Worm (Caenorhabditis elegans) whole organism, L1 larva: ENCODE measurements around the gene F25B5.5.

Source experiments
- C34B4.2 ChIP-seq: sonication (generic microtip); optimal IDR thresholded peaks from 2 replicates; lab custom pipeline; 2017; ENCODE audit warnings: mild to moderate bottlenecking, missing genetic modification characterization, missing compliant biosample characterization
- Y116A8C.19 ChIP-seq: sonication (generic microtip); optimal IDR thresholded peaks from 2 replicates; lab custom pipeline; 2016; ENCODE audit warnings: missing compliant biosample characterization, missing genetic modification characterization, borderline replicate concordance
- blmp-1 ChIP-seq: fragments of 150-350 bp; optimal IDR thresholded peaks from 2 replicates; lab custom pipeline; 2014; ENCODE audit warnings: missing biosample characterization, missing genetic modification characterization
- ceh-63 ChIP-seq: fragments of 200-800 bp; sonication (Bioruptor generic); optimal IDR thresholded peaks from 2 replicates; lab custom pipeline; 2018; ENCODE audit warnings: mild to moderate bottlenecking, missing genetic modification characterization, missing compliant biosample characterization
- ceh-8 ChIP-seq: fragments of 200-800 bp; sonication (Bioruptor generic); optimal IDR thresholded peaks from 2 replicates; lab custom pipeline; 2018; ENCODE audit warnings: mild to moderate bottlenecking, missing genetic modification characterization, moderate library complexity, missing compliant biosample characterization
- ceh-82 ChIP-seq, 3 experiments: fragments of 150-350 bp in 1 of 3; sonication (generic microtip) in 2 of 3; optimal IDR thresholded peaks; 2 replicates each; lab custom pipeline; 2014 to 2017; ENCODE audit warnings: missing biosample characterization in 3 of 3, missing genetic modification characterization in 3 of 3
- ceh-88 ChIP-seq: fragments of 200-800 bp; sonication (Bioruptor generic); IDR thresholded peaks from 2 replicates; pipeline ENCODE4 v1.3.6; 2022; ENCODE audit warnings: missing genetic modification characterization, missing compliant biosample characterization
- ceh-90 ChIP-seq: sonication (generic microtip); optimal IDR thresholded peaks from 2 replicates; lab custom pipeline; 2016; ENCODE audit warnings: missing genetic modification characterization, missing compliant biosample characterization
- dpl-1 ChIP-seq, 3 experiments: fragments of 150-350 bp in 2 of 3; sonication (generic microtip) in 1 of 3; optimal IDR thresholded peaks; 2 replicates each; lab custom pipeline; 2014 to 2017; ENCODE audit warnings: missing biosample characterization in 3 of 3, missing genetic modification characterization in 3 of 3, missing genetic modification reagents in 3 of 3
- dsc-1 ChIP-seq: sonication (generic microtip); optimal IDR thresholded peaks from 2 replicates; lab custom pipeline; 2016; ENCODE audit warnings: mild to moderate bottlenecking, missing genetic modification characterization, missing compliant biosample characterization
- efl-1 ChIP-seq, 4 experiments: fragments of 150-350 bp; optimal IDR thresholded peaks in 3 of 4; peaks in 1 of 4; 1 replicate in 1 of 4; 2 replicates in 3 of 4; lab custom pipeline; 2014; ENCODE audit warnings: missing biosample characterization in 2 of 4, missing genetic modification characterization in 2 of 4, missing genetic modification reagents in 2 of 4
- efl-3 ChIP-seq: fragments of 200-800 bp; sonication (Bioruptor generic); optimal IDR thresholded peaks from 2 replicates; lab custom pipeline; 2018; ENCODE audit warnings: mild to moderate bottlenecking, missing genetic modification characterization, missing compliant biosample characterization
- egl-27 ChIP-seq, 2 experiments: fragments of 150-350 bp in 1 of 2; sonication (generic microtip); optimal IDR thresholded peaks; 3 replicates each; lab custom pipeline; 2017 to 2018; ENCODE audit warnings: missing biosample characterization in 2 of 2, missing genetic modification characterization in 2 of 2, missing genetic modification reagents in 2 of 2
- elt-2 ChIP-seq: sonication (generic microtip); optimal IDR thresholded peaks from 2 replicates; lab custom pipeline; 2016; ENCODE audit warnings: missing genetic modification characterization, mild to moderate bottlenecking, inconsistent platforms, missing compliant biosample characterization, missing genetic modification reagents
- fkh-10 ChIP-seq: sonication (generic microtip); optimal IDR thresholded peaks from 2 replicates; lab custom pipeline; 2017; ENCODE audit warnings: missing biosample characterization, missing genetic modification reagents, missing genetic modification characterization
- fkh-4 ChIP-seq: sonication (generic microtip); optimal IDR thresholded peaks from 2 replicates; lab custom pipeline; 2016; ENCODE audit warnings: missing compliant biosample characterization, missing genetic modification characterization, borderline replicate concordance
- fkh-8 ChIP-seq: sonication (generic microtip); optimal IDR thresholded peaks from 2 replicates; lab custom pipeline; 2016; ENCODE audit warnings: mild to moderate bottlenecking, missing genetic modification characterization, missing compliant biosample characterization
- grh-1 ChIP-seq: fragments of 200-800 bp; sonication (Bioruptor generic); IDR thresholded peaks from 2 replicates; pipeline ENCODE4 v1.3.6; 2022; ENCODE audit warnings: missing genetic modification reagents, missing genetic modification characterization, missing compliant biosample characterization
- hlh-17 ChIP-seq: fragments of 200-800 bp; sonication (Bioruptor generic); optimal IDR thresholded peaks from 2 replicates; lab custom pipeline; 2018; ENCODE audit warnings: missing genetic modification characterization, mild to moderate bottlenecking, missing compliant biosample characterization, moderate library complexity, borderline replicate concordance
- hlh-4 ChIP-seq: sonication (generic microtip); optimal IDR thresholded peaks from 2 replicates; lab custom pipeline; 2016; ENCODE audit warnings: mild to moderate bottlenecking, missing genetic modification characterization, missing compliant biosample characterization
- hpl-2 ChIP-seq: fragments of 150-350 bp; optimal IDR thresholded peaks from 2 replicates; lab custom pipeline; 2014; ENCODE audit warnings: missing biosample characterization, missing genetic modification reagents, missing genetic modification characterization
- irx-1 ChIP-seq: sonication (generic microtip); optimal IDR thresholded peaks from 2 replicates; lab custom pipeline; 2016; ENCODE audit warnings: missing genetic modification characterization, missing compliant biosample characterization
- lin-14 ChIP-seq: fragments of 200-800 bp; sonication (Bioruptor generic); optimal IDR thresholded peaks from 2 replicates; lab custom pipeline; 2018; ENCODE audit warnings: mild to moderate bottlenecking, missing genetic modification characterization, moderate library complexity, missing compliant biosample characterization
- lin-15B ChIP-seq: fragments of 150-350 bp; sonication (generic microtip); optimal IDR thresholded peaks from 3 replicates; lab custom pipeline; 2014; ENCODE audit warnings: missing biosample characterization, missing genetic modification characterization
- lsy-2 ChIP-seq, 2 experiments: fragments of 150-350 bp; optimal IDR thresholded peaks; 2 replicates each; lab custom pipeline; 2014; ENCODE audit warnings: missing biosample characterization in 2 of 2, missing genetic modification characterization in 2 of 2
- mab-9 ChIP-seq: fragments of 200-800 bp; sonication (Bioruptor generic); IDR thresholded peaks from 2 replicates; pipeline ENCODE4 v1.3.6; 2022; ENCODE audit warnings: missing genetic modification reagents, missing genetic modification characterization, missing compliant biosample characterization
- mef-2 ChIP-seq: fragments of 150-350 bp; optimal IDR thresholded peaks from 2 replicates; lab custom pipeline; 2014; ENCODE audit warnings: missing biosample characterization, missing genetic modification characterization
- mep-1 ChIP-seq: fragments of 150-350 bp; optimal IDR thresholded peaks from 2 replicates; lab custom pipeline; 2014; ENCODE audit warnings: missing biosample characterization, missing genetic modification characterization
- nhr-12 ChIP-seq: sonication (generic microtip); optimal IDR thresholded peaks from 2 replicates; lab custom pipeline; 2017; ENCODE audit warnings: missing biosample characterization, missing genetic modification characterization
- nhr-19 ChIP-seq: fragments of 200-800 bp; sonication (Bioruptor generic); conservative IDR thresholded peaks from 2 replicates; pipeline ENCODE4 v1.3.6; 2022; ENCODE audit warnings: missing genetic modification characterization, missing compliant biosample characterization
- nhr-20 ChIP-seq: sonication (generic microtip); optimal IDR thresholded peaks from 2 replicates; lab custom pipeline; 2016; ENCODE audit warnings: mild to moderate bottlenecking, missing genetic modification characterization, missing compliant biosample characterization
- nhr-71 ChIP-seq: sonication (generic microtip); optimal IDR thresholded peaks from 2 replicates; lab custom pipeline; 2016; ENCODE audit warnings: mild to moderate bottlenecking, missing genetic modification characterization, moderate library complexity, missing compliant biosample characterization
- nhr-90 ChIP-seq: sonication (generic microtip); optimal IDR thresholded peaks from 2 replicates; lab custom pipeline; 2016; ENCODE audit warnings: mild to moderate bottlenecking, missing genetic modification characterization, missing compliant biosample characterization; ENCODE audit not compliant: poor library complexity
- pax-3 ChIP-seq: fragments of 200-800 bp; sonication (Bioruptor generic); optimal IDR thresholded peaks from 2 replicates; lab custom pipeline; 2018; ENCODE audit warnings: mild to moderate bottlenecking, missing genetic modification characterization, moderate library complexity, missing compliant biosample characterization
- rnt-1 ChIP-seq: sonication (generic microtip); optimal IDR thresholded peaks from 2 replicates; lab custom pipeline; 2016; ENCODE audit warnings: mild to moderate bottlenecking, missing genetic modification characterization, moderate library complexity, missing compliant biosample characterization
- snpc-4 ChIP-seq: fragments of 150-350 bp; optimal IDR thresholded peaks from 2 replicates; lab custom pipeline; 2014; ENCODE audit warnings: missing biosample characterization, missing genetic modification characterization
- snu-23 ChIP-seq: sonication (generic microtip); optimal IDR thresholded peaks from 2 replicates; lab custom pipeline; 2016; ENCODE audit warnings: missing genetic modification characterization, missing compliant biosample characterization
- sox-4 ChIP-seq: sonication (generic microtip); optimal IDR thresholded peaks from 2 replicates; lab custom pipeline; 2016; ENCODE audit warnings: missing genetic modification characterization, missing compliant biosample characterization
- sptf-1 ChIP-seq: fragments of 150-350 bp; optimal IDR thresholded peaks from 2 replicates; lab custom pipeline; 2014; ENCODE audit warnings: missing biosample characterization, missing genetic modification characterization
- sup-37 ChIP-seq: fragments of 200-800 bp; sonication (Bioruptor generic); optimal IDR thresholded peaks from 2 replicates; lab custom pipeline; 2018; ENCODE audit warnings: mild to moderate bottlenecking, missing genetic modification characterization, missing compliant biosample characterization
- swsn-7 ChIP-seq: sonication (generic microtip); optimal IDR thresholded peaks from 2 replicates; lab custom pipeline; 2016; ENCODE audit warnings: missing genetic modification characterization, missing compliant biosample characterization
- tlp-1 ChIP-seq: fragments of 150-350 bp; optimal IDR thresholded peaks from 2 replicates; lab custom pipeline; 2014; ENCODE audit warnings: missing biosample characterization, missing genetic modification characterization
- unc-30 ChIP-seq: sonication (generic microtip); optimal IDR thresholded peaks from 2 replicates; lab custom pipeline; 2017; ENCODE audit warnings: missing biosample characterization, missing genetic modification characterization
- unc-62 ChIP-seq: fragments of 150-350 bp; optimal IDR thresholded peaks from 2 replicates; lab custom pipeline; 2014; ENCODE audit warnings: missing biosample characterization, missing genetic modification reagents, missing genetic modification characterization
- zag-1 ChIP-seq: fragments of 150-350 bp; optimal IDR thresholded peaks from 2 replicates; lab custom pipeline; 2014; ENCODE audit warnings: missing biosample characterization, missing genetic modification characterization

Gene F25B5.5

DNA sequence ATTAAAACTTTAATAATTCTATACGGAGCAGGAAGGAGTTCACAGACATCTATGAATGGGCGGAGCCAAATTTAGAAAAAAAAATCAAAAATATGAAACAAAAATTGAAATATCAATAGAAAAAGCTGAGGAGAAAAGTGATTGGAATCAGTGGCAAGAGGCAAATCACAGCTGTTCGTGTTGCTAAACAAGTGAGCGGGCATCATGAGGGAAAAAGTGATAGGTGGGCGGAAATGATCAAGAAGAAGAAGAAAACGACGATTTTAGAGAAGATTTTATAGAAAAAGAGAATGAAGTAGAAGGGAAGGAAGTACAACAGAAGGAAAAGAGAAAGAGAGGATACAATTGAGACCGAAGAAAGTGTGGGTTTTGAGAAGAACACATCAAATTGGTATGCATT, 47.3 kb downstream of the F25B5.5 start (continued):
- TF ChIP-seq ceh-88, result no peak
- TF ChIP-seq ceh-8, result no peak
- TF ChIP-seq sptf-1 (tag; lab: Kevin White, UChicago), result no peak
- no peak for TF ChIP-seq sox-4 (tag; lab: Kevin White, UChicago)
- no peak for TF ChIP-seq nhr-20
- TF ChIP-seq elt-2 (tag; lab: Kevin White, UChicago), result no peak
- TF ChIP-seq mep-1 (tag; lab: Kevin White, UChicago), result no peak
- TF ChIP-seq dsc-1, result no peak
- no peak for TF ChIP-seq unc-30 (tag; lab: Kevin White, UChicago)
- TF ChIP-seq dpl-1 (GFP tag; optimal IDR thresholded peaks at IDR 0.05; lab: Kevin White, UChicago), result no peak
- no peak for TF ChIP-seq swsn-7 (tag; lab: Kevin White, UChicago)
- no peak for TF ChIP-seq fkh-8 (tag; lab: Kevin White, UChicago)

DNA sequence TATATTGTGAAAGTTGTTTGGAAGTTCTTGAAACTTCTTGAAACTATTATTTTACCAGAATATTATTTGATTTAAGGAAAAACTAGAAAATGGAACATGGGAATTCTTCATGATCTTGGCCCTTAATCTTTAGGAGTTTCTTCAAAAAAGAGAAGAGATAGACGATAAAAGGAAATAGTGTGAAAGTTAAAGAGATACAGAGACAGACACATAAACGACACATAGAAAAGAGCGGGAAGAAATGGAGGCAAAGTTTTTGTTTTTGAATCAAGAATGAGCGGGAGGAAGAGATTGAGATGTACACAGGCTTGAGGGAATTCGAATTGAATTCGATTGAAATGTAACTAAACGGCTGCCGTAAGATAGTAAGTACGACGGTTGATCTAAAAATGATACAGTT, 48.5 kb downstream of the F25B5.5 start:
- peak; percentile 28 for TF ChIP-seq snu-23
- TF ChIP-seq ceh-82 (tag; optimal IDR thresholded peaks at IDR 0.05; lab: Kevin White, UChicago), result no peak
- no peak for TF ChIP-seq fkh-10 (GFP tag; lab: Kevin White, UChicago)
- TF ChIP-seq mef-2 (tag; lab: Kevin White, UChicago), result no peak
- TF ChIP-seq nhr-20, result no peak
- TF ChIP-seq irx-1 (tag; lab: Kevin White, UChicago), result no peak
- TF ChIP-seq dpl-1 (GFP tag; optimal IDR thresholded peaks at IDR 0.05; lab: Kevin White, UChicago), result peak; percentile 19 to 50 (median 22)
- TF ChIP-seq snpc-4 (tag; lab: Kevin White, UChicago), result no peak
- no peak for TF ChIP-seq tlp-1 (tag; lab: Kevin White, UChicago)
- no peak for TF ChIP-seq pax-3 (tag; lab: Kevin White, UChicago)
- TF ChIP-seq nhr-71 (tag; lab: Kevin White, UChicago), result peak; percentile 22
- TF ChIP-seq C34B4.2, result no peak
- TF ChIP-seq mep-1 (tag; lab: Kevin White, UChicago), result no peak
- TF ChIP-seq hpl-2, result no peak
- TF ChIP-seq unc-62 (GFP tag; lab: Kevin White, UChicago), result no peak
- no peak for TF ChIP-seq ceh-88
- no peak for TF ChIP-seq Y116A8C.19
- TF ChIP-seq fkh-4 (tag; lab: Kevin White, UChicago), result no peak
- TF ChIP-seq ceh-90 (tag; lab: Kevin White, UChicago), result no peak
- TF ChIP-seq efl-3 (GFP tag; lab: Kevin White, UChicago), result no peak
- no peak for TF ChIP-seq unc-30 (tag; lab: Kevin White, UChicago)
- TF ChIP-seq blmp-1 (tag; lab: Kevin White, UChicago), result peak; percentile 8
- no peak for TF ChIP-seq ceh-63 (GFP tag; lab: Kevin White, UChicago)
- no peak for TF ChIP-seq zag-1 (tag; lab: Kevin White, UChicago)
- no peak for TF ChIP-seq dsc-1
- peak; percentile 60 for TF ChIP-seq lin-14 (GFP tag; lab: Kevin White, UChicago)
- no peak for TF ChIP-seq sup-37 (GFP tag; lab: Kevin White, UChicago)
- TF ChIP-seq sox-4 (tag; lab: Kevin White, UChicago), result no peak
- no peak for TF ChIP-seq mab-9 (GFP tag; lab: Robert Waterston, UW)
- TF ChIP-seq lsy-2 (tag; optimal IDR thresholded peaks at IDR 0.05; lab: Kevin White, UChicago), result peak in 1 of 2 experiments; percentile 27
- peak; percentile 4 to 12 for TF ChIP-seq efl-1 (optimal IDR thresholded peaks at IDR 0.05; lab: Kevin White, UChicago)
- peak in 1 of 2 experiments; percentile 11 for TF ChIP-seq efl-1 (GFP tag; optimal IDR thresholded peaks at IDR 0.05 in 1 of 2; lab: Kevin White, UChicago)
- TF ChIP-seq grh-1 (GFP tag; lab: Robert Waterston, UW), result no peak
- TF ChIP-seq nhr-12, result no peak

DNA sequence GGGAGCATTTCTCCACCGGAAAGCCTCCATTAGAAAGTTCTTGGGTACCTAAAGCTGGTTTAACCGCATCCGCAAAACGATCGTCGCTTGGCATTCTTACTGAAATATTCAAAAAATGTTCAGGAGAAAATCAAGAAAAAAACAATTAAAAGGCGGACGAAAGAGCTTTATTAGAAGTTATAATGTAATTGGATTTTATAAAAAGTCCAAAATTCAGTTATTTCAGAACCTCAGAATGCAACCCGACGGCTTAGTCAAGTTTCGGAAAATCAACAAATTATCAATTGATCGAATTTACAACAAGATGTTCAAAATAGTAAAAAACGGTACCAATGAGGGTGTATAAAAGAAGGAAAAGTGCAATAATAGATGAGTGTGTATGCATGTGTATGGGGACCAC, 50.0 kb downstream of the F25B5.5 start, which contains the start of gene pxl-1:
pxl-1 (minus strand) TSS at position 101 of the 400 bp plus-strand sequence.
- TF ChIP-seq dsc-1 (no peak), hlh-17 (no peak), rnt-1 (tag; lab: Kevin White, UChicago) (no peak), lin-14 (GFP tag; lab: Kevin White, UChicago) (no peak), nhr-19 (no peak), hlh-4 (no peak), efl-3 (GFP tag; lab: Kevin White, UChicago) (no peak), nhr-90 (tag; lab: Kevin White, UChicago) (no peak), lin-15B (tag; lab: Kevin White, UChicago) (no peak), elt-2 (tag; lab: Kevin White, UChicago) (no peak), egl-27 (tag; optimal IDR thresholded peaks at IDR 0.05; lab: Kevin White, UChicago) (no peak), unc-62 (GFP tag; lab: Kevin White, UChicago) (no peak), lsy-2 (tag; optimal IDR thresholded peaks at IDR 0.05; lab: Kevin White, UChicago) (no peak), zag-1 (tag; lab: Kevin White, UChicago) (no peak), tlp-1 (tag; lab: Kevin White, UChicago) (no peak)
